Fruit fly (Drosophila melanogaster) whole organism, prepupa: ENCODE measurements around the gene CG7328.
A peak's percentile ranks its signal among the peaks of the same experiment; 100 is the strongest.

ENCODE experiments used
- Blimp-1 ChIP-seq: fragments of 200-800 bp; sonication (Bioruptor generic); optimal IDR thresholded peaks from 3 replicates; lab custom pipeline; 2017; ENCODE audit warnings: missing biosample characterization, missing genetic modification characterization, mild to moderate bottlenecking, moderate library complexity, missing genetic modification reagents
- CG10631 ChIP-seq: fragments of 200-800 bp; sonication (Bioruptor generic); optimal IDR thresholded peaks from 2 replicates; lab custom pipeline; 2016; ENCODE audit warnings: missing biosample characterization, missing genetic modification characterization
- CG10669 ChIP-seq: fragments of 200-800 bp; sonication (Bioruptor generic); optimal IDR thresholded peaks from 3 replicates; lab custom pipeline; 2018; ENCODE audit warnings: missing biosample characterization, mild to moderate bottlenecking, missing genetic modification characterization, moderate library complexity
- CG11294 ChIP-seq: fragments of 200-800 bp; sonication (Bioruptor generic); IDR thresholded peaks from 2 replicates; pipeline ENCODE4 v1.3.6; 2022; ENCODE audit warnings: missing biosample characterization, missing genetic modification characterization
- CG11762 ChIP-seq: fragments of 200-800 bp; sonication (Bioruptor generic); optimal IDR thresholded peaks from 3 replicates; lab custom pipeline; 2016; ENCODE audit warnings: missing biosample characterization, missing genetic modification characterization; ENCODE audit not compliant: insufficient read depth
- CG15336 ChIP-seq: fragments of 200-800 bp; sonication (Bioruptor generic); IDR thresholded peaks from 2 replicates; pipeline ENCODE4 v1.3.6; 2022; ENCODE audit warnings: missing biosample characterization, missing genetic modification characterization
- CG1621 ChIP-seq: fragments of 200-800 bp; sonication (Bioruptor generic); optimal IDR thresholded peaks from 3 replicates; lab custom pipeline; 2018; ENCODE audit warnings: missing biosample characterization, mild to moderate bottlenecking, missing genetic modification characterization
- CG16779 ChIP-seq: fragments of 200-800 bp; sonication (Bioruptor generic); optimal IDR thresholded peaks from 3 replicates; lab custom pipeline; 2017; ENCODE audit warnings: missing biosample characterization, mild to moderate bottlenecking, missing genetic modification characterization
- CG3032 ChIP-seq: fragments of 200-800 bp; optimal IDR thresholded peaks from 2 replicates; lab custom pipeline; 2019; ENCODE audit warnings: missing biosample characterization, mild to moderate bottlenecking, missing genetic modification characterization, moderate library complexity
- CG31627 ChIP-seq: fragments of 200-800 bp; sonication (Bioruptor generic); optimal IDR thresholded peaks from 3 replicates; lab custom pipeline; 2016; ENCODE audit warnings: missing biosample characterization, missing genetic modification characterization
- CG32006 ChIP-seq: fragments of 200-800 bp; sonication (Bioruptor generic); optimal IDR thresholded peaks from 3 replicates; lab custom pipeline; 2017; ENCODE audit warnings: missing biosample characterization, mild to moderate bottlenecking, missing genetic modification characterization
- CG34406 ChIP-seq: fragments of 200-800 bp; sonication (Bioruptor generic); optimal IDR thresholded peaks from 3 replicates; lab custom pipeline; 2016; ENCODE audit warnings: missing biosample characterization, missing genetic modification characterization
- CG3919 ChIP-seq: fragments of 200-800 bp; sonication (Bioruptor generic); optimal IDR thresholded peaks from 3 replicates; lab custom pipeline; 2016; ENCODE audit warnings: missing biosample characterization, missing genetic modification characterization
- CG4318 ChIP-seq: fragments of 200-800 bp; sonication (Bioruptor generic); optimal IDR thresholded peaks from 3 replicates; lab custom pipeline; 2017; ENCODE audit warnings: missing biosample characterization, mild to moderate bottlenecking, missing genetic modification characterization
- CG6163 ChIP-seq: fragments of 200-800 bp; sonication (Bioruptor generic); IDR thresholded peaks from 3 replicates; pipeline ENCODE4 v1.3.6; 2022; ENCODE audit warnings: missing biosample characterization, missing genetic modification characterization
- CG6276 ChIP-seq: fragments of 200-800 bp; sonication (Bioruptor generic); optimal IDR thresholded peaks from 2 replicates; lab custom pipeline; 2017; ENCODE audit warnings: missing biosample characterization, mild to moderate bottlenecking, missing genetic modification characterization
- CG6792 ChIP-seq: fragments of 200-800 bp; sonication (Bioruptor generic); optimal IDR thresholded peaks from 3 replicates; lab custom pipeline; 2016; ENCODE audit warnings: missing biosample characterization, missing genetic modification characterization
- CG6808 ChIP-seq: fragments of 200-800 bp; sonication (Bioruptor generic); optimal IDR thresholded peaks from 3 replicates; lab custom pipeline; 2017; ENCODE audit warnings: missing biosample characterization, missing genetic modification characterization, mild to moderate bottlenecking, moderate library complexity, missing genetic modification reagents
- CG6854 ChIP-seq: fragments of 200-800 bp; sonication (Bioruptor generic); optimal IDR thresholded peaks from 2 replicates; lab custom pipeline; 2017; ENCODE audit warnings: missing biosample characterization, mild to moderate bottlenecking, missing genetic modification characterization
- CG7368 ChIP-seq: fragments of 200-800 bp; sonication (Bioruptor generic); optimal IDR thresholded peaks from 3 replicates; lab custom pipeline; 2016; ENCODE audit warnings: missing biosample characterization, missing genetic modification characterization
- CG8119 ChIP-seq: fragments of 200-800 bp; sonication (Bioruptor generic); IDR thresholded peaks from 3 replicates; pipeline ENCODE4 v1.3.6; 2022; ENCODE audit warnings: missing biosample characterization, missing genetic modification characterization
- CG9139 ChIP-seq: fragments of 200-800 bp; sonication (Bioruptor generic); optimal IDR thresholded peaks from 3 replicates; lab custom pipeline; 2017; ENCODE audit warnings: missing biosample characterization, mild to moderate bottlenecking, missing genetic modification characterization
- Eip75B ChIP-seq: fragments of 200-800 bp; sonication (Bioruptor generic); optimal IDR thresholded peaks from 3 replicates; lab custom pipeline; 2016; ENCODE audit warnings: missing biosample characterization, missing genetic modification characterization
- Eip78C ChIP-seq: fragments of 200-800 bp; sonication (Bioruptor generic); peaks from one replicate; lab custom pipeline; 2016; ENCODE audit warnings: missing biosample characterization, missing genetic modification characterization
- Ets21C ChIP-seq: fragments of 200-800 bp; sonication (Bioruptor generic); optimal IDR thresholded peaks from 3 replicates; lab custom pipeline; 2016; ENCODE audit warnings: missing biosample characterization, missing genetic modification characterization
- Ets96B ChIP-seq: fragments of 200-800 bp; optimal IDR thresholded peaks from 2 replicates; lab custom pipeline; 2019; ENCODE audit warnings: missing biosample characterization, mild to moderate bottlenecking, missing genetic modification characterization, moderate library complexity
- Gug ChIP-seq: fragments of 200-800 bp; sonication (Bioruptor generic); IDR thresholded peaks from 2 replicates; pipeline ENCODE4 v1.3.6; 2022; ENCODE audit warnings: missing biosample characterization, missing genetic modification characterization
- Hr38 ChIP-seq: sonication (Bioruptor generic); optimal IDR thresholded peaks from 2 replicates; lab custom pipeline; 2016; ENCODE audit warnings: missing biosample characterization, missing genetic modification characterization
- Hr39 ChIP-seq: fragments of 200-800 bp; sonication (Bioruptor generic); optimal IDR thresholded peaks from 2 replicates; lab custom pipeline; 2016; ENCODE audit warnings: missing biosample characterization, missing genetic modification characterization
- Hr4 ChIP-seq: fragments of 200-800 bp; sonication (Bioruptor generic); optimal IDR thresholded peaks from 3 replicates; lab custom pipeline; 2016; ENCODE audit warnings: missing biosample characterization, missing genetic modification characterization
- Lpt ChIP-seq: fragments of 200-800 bp; sonication (Bioruptor generic); optimal IDR thresholded peaks from 3 replicates; lab custom pipeline; 2016; ENCODE audit warnings: missing biosample characterization, missing genetic modification characterization
- Met ChIP-seq: fragments of 200-800 bp; sonication (Bioruptor generic); optimal IDR thresholded peaks from 3 replicates; lab custom pipeline; 2016; ENCODE audit warnings: missing biosample characterization, missing genetic modification characterization
- OdsH ChIP-seq: fragments of 200-800 bp; sonication (Bioruptor generic); optimal IDR thresholded peaks from 3 replicates; lab custom pipeline; 2016; ENCODE audit warnings: missing biosample characterization, missing genetic modification characterization
- Smox ChIP-seq: fragments of 200-800 bp; sonication (Bioruptor generic); optimal IDR thresholded peaks from 3 replicates; lab custom pipeline; 2016; ENCODE audit warnings: missing biosample characterization, missing genetic modification characterization
- Sox102F ChIP-seq: fragments of 200-800 bp; sonication (Bioruptor generic); optimal IDR thresholded peaks from 2 replicates; lab custom pipeline; 2016; ENCODE audit warnings: missing biosample characterization, mild to moderate bottlenecking, missing genetic modification characterization
- Sox14 ChIP-seq: fragments of 200-800 bp; sonication (Bioruptor generic); optimal IDR thresholded peaks from 3 replicates; lab custom pipeline; 2016; ENCODE audit warnings: missing biosample characterization, missing genetic modification characterization
- Sox15 ChIP-seq: fragments of 200-800 bp; sonication (Bioruptor generic); optimal IDR thresholded peaks from 3 replicates; lab custom pipeline; 2016; ENCODE audit warnings: missing biosample characterization, missing genetic modification characterization
- achi ChIP-seq: fragments of 200-800 bp; sonication (Bioruptor generic); optimal IDR thresholded peaks from 3 replicates; lab custom pipeline; 2016; ENCODE audit warnings: missing biosample characterization, missing genetic modification characterization
- acj6 ChIP-seq: fragments of 200-800 bp; sonication (Bioruptor generic); optimal IDR thresholded peaks from 3 replicates; lab custom pipeline; 2016; ENCODE audit warnings: missing biosample characterization, missing genetic modification characterization
- cyc ChIP-seq: fragments of 200-800 bp; sonication (Bioruptor generic); optimal IDR thresholded peaks from 3 replicates; lab custom pipeline; 2016; ENCODE audit warnings: missing biosample characterization, missing genetic modification characterization
- dac ChIP-seq: fragments of 200-800 bp; sonication (Bioruptor generic); optimal IDR thresholded peaks from 2 replicates; lab custom pipeline; 2017; ENCODE audit warnings: missing biosample characterization, mild to moderate bottlenecking, missing genetic modification characterization
- dsx ChIP-seq: fragments of 200-800 bp; optimal IDR thresholded peaks from 3 replicates; lab custom pipeline; 2019; ENCODE audit warnings: missing biosample characterization, mild to moderate bottlenecking, missing genetic modification characterization, moderate library complexity; ENCODE audit not compliant: poor library complexity, severe bottlenecking
- eg ChIP-seq: fragments of 200-800 bp; sonication (Bioruptor generic); IDR thresholded peaks from 3 replicates; pipeline ENCODE4 v1.3.6; 2022; ENCODE audit warnings: missing biosample characterization, missing genetic modification characterization
- esn ChIP-seq: fragments of 200-800 bp; sonication (Bioruptor generic); optimal IDR thresholded peaks from 2 replicates; lab custom pipeline; 2016; ENCODE audit warnings: missing biosample characterization, mild to moderate bottlenecking, missing genetic modification characterization, moderate library complexity
- fkh ChIP-seq: fragments of 200-800 bp; sonication (Bioruptor generic); optimal IDR thresholded peaks from 3 replicates; lab custom pipeline; 2017; ENCODE audit warnings: missing biosample characterization, mild to moderate bottlenecking, missing genetic modification characterization, moderate library complexity
- lz ChIP-seq: fragments of 200-800 bp; sonication (Bioruptor generic); optimal IDR thresholded peaks from 3 replicates; lab custom pipeline; 2016; ENCODE audit warnings: missing biosample characterization, missing genetic modification characterization
- net ChIP-seq: fragments of 200-800 bp; sonication (Bioruptor generic); optimal IDR thresholded peaks from 3 replicates; lab custom pipeline; 2016; ENCODE audit warnings: missing biosample characterization, missing genetic modification characterization
- pdm3 ChIP-seq: fragments of 200-800 bp; sonication (Bioruptor generic); optimal IDR thresholded peaks from 3 replicates; lab custom pipeline; 2016; ENCODE audit warnings: missing biosample characterization, missing genetic modification characterization
- spab ChIP-seq: fragments of 200-800 bp; sonication (Bioruptor generic); optimal IDR thresholded peaks from 2 replicates; lab custom pipeline; 2017; ENCODE audit warnings: missing biosample characterization, mild to moderate bottlenecking, missing genetic modification characterization, missing genetic modification reagents
- ss ChIP-seq, 2 experiments: fragments of 200-800 bp; sonication (Bioruptor generic); optimal IDR thresholded peaks; 2 replicates in 1 of 2; 3 replicates in 1 of 2; lab custom pipeline; 2017 to 2018; ENCODE audit warnings: mild to moderate bottlenecking in 2 of 2, missing biosample characterization in 2 of 2, missing genetic modification characterization in 2 of 2, moderate library complexity in 1 of 2
- svp ChIP-seq: fragments of 200-800 bp; sonication (Bioruptor generic); peaks from one replicate; lab custom pipeline; 2016; ENCODE audit warnings: missing biosample characterization, missing genetic modification characterization
- topi ChIP-seq: fragments of 200-800 bp; sonication (Bioruptor generic); optimal IDR thresholded peaks from 3 replicates; lab custom pipeline; 2016; ENCODE audit warnings: missing biosample characterization, missing genetic modification characterization
- vri ChIP-seq: fragments of 200-800 bp; sonication (Bioruptor generic); optimal IDR thresholded peaks from 3 replicates; lab custom pipeline; 2016; ENCODE audit warnings: missing biosample characterization, mild to moderate bottlenecking, missing genetic modification characterization

The CG7328 gene

DNA sequence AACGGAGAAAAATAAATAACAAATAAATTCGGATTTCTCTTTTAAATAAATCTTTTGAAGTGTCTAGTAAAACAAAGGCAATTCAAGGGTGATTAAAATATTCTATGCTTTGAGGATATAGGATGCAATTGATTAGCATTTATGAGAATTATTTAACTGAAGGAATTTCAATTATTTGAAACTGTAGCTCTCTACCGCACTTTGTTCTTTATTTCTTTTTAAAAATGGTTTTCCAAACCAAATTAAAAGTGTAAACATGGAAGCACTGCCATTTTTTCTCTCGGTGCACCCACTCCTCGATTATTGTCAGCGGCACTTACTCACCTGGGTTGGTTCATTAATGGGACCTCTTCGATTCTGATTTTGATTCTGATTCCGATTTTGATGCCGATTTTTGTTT lies 27.7 kb upstream of the CG7328 start:
- no peak for TF ChIP-seq CG9139 (GFP tag; lab: Kevin White, UChicago)
- TF ChIP-seq Eip78C (GFP tag; lab: Kevin White, UChicago): peak; percentile 88
- no peak for TF ChIP-seq CG34406
- no peak for TF ChIP-seq CG15336 (GFP tag; lab: Robert Waterston, UW)
- no peak for TF ChIP-seq fkh (GFP tag; lab: Kevin White, UChicago)
- peak; percentile 27 for TF ChIP-seq OdsH (GFP tag; lab: Kevin White, UChicago)
- TF ChIP-seq CG11294 (GFP tag; lab: Robert Waterston, UW): no peak
- TF ChIP-seq achi (GFP tag; lab: Kevin White, UChicago): no peak
- TF ChIP-seq cyc (GFP tag; lab: Kevin White, UChicago): peak; percentile 45
- no peak for TF ChIP-seq CG7368 (GFP tag; lab: Kevin White, UChicago)
- no peak for TF ChIP-seq CG11762 (GFP tag; lab: Kevin White, UChicago)
- TF ChIP-seq CG6854 (GFP tag; lab: Kevin White, UChicago): no peak
- no peak for TF ChIP-seq esn (GFP tag; lab: Kevin White, UChicago)
- no peak for TF ChIP-seq spab
- TF ChIP-seq CG16779: no peak
- TF ChIP-seq eg (GFP tag; lab: Robert Waterston, UW): no peak
- TF ChIP-seq Hr39: peak; percentile 61
- TF ChIP-seq Sox102F: peak; percentile 42
- peak; percentile 35 for TF ChIP-seq Eip75B (GFP tag; lab: Kevin White, UChicago)
- TF ChIP-seq pdm3: peak; percentile 10
- no peak for TF ChIP-seq CG6163 (GFP tag; lab: Robert Waterston, UW)
- no peak for TF ChIP-seq Hr38 (GFP tag; lab: Kevin White, UChicago)
- no peak for TF ChIP-seq ss (GFP tag; optimal IDR thresholded peaks at IDR 0.05; lab: Kevin White, UChicago)
- TF ChIP-seq vri (GFP tag; lab: Kevin White, UChicago): peak; percentile 10
- TF ChIP-seq Hr4 (GFP tag; lab: Kevin White, UChicago): no peak
- TF ChIP-seq Blimp-1 (GFP tag; lab: Kevin White, UChicago): no peak
- no peak for TF ChIP-seq CG6276 (GFP tag; lab: Kevin White, UChicago)
- TF ChIP-seq CG10631 (GFP tag; lab: Kevin White, UChicago): peak; percentile 39
- peak; percentile 86 for TF ChIP-seq svp (GFP tag; lab: Kevin White, UChicago)
- peak; percentile 39 for TF ChIP-seq CG3032 (tag; lab: Kevin White, UChicago)
- no peak for TF ChIP-seq Sox15 (GFP tag; lab: Kevin White, UChicago)
- TF ChIP-seq CG31627 (GFP tag; lab: Kevin White, UChicago): peak; percentile 53
- TF ChIP-seq CG3919 (GFP tag; lab: Kevin White, UChicago): peak; percentile 32
- no peak for TF ChIP-seq CG4318 (GFP tag; lab: Kevin White, UChicago)
- no peak for TF ChIP-seq CG32006 (GFP tag; lab: Kevin White, UChicago)
- peak; percentile 37 for TF ChIP-seq CG10669 (GFP tag; lab: Kevin White, UChicago)
- no peak for TF ChIP-seq Lpt
- TF ChIP-seq Ets21C (GFP tag; lab: Kevin White, UChicago): peak; percentile 22
- peak; percentile 25 for TF ChIP-seq acj6 (GFP tag; lab: Kevin White, UChicago)
- peak; percentile 5 for TF ChIP-seq net (GFP tag; lab: Kevin White, UChicago)
- peak; percentile 34 for TF ChIP-seq Sox14
- peak; percentile 63 for TF ChIP-seq Met (GFP tag; lab: Kevin White, UChicago)
- TF ChIP-seq Gug (GFP tag; lab: Robert Waterston, UW): no peak
- no peak for TF ChIP-seq dsx (GFP tag; lab: Kevin White, UChicago)
- TF ChIP-seq CG6792 (GFP tag; lab: Kevin White, UChicago): peak; percentile 11
- peak; percentile 46 for TF ChIP-seq topi
- peak; percentile 31 for TF ChIP-seq CG6808 (GFP tag; lab: Kevin White, UChicago)
- TF ChIP-seq Smox: peak; percentile 55
- peak; percentile 43 for TF ChIP-seq lz (GFP tag; lab: Kevin White, UChicago)
- no peak for TF ChIP-seq CG1621 (tag; lab: Kevin White, UChicago)
- TF ChIP-seq dac (GFP tag; lab: Kevin White, UChicago): no peak
- no peak for TF ChIP-seq CG8119 (GFP tag; lab: Robert Waterston, UW)
- TF ChIP-seq Ets96B: peak; percentile 35
- TF ChIP-seq, all 60 proteins: peak for 25
